Worm (Caenorhabditis elegans) whole organism, midembryonic: ENCODE measurements around the gene eng-1.

ENCODE experiments used
- T22C8.4 ChIP-seq: fragments of 200-800 bp; sonication (Bioruptor generic); IDR thresholded peaks from 2 replicates; pipeline ENCODE4 v1.3.6; 2022; ENCODE audit warnings: missing genetic modification characterization, missing compliant biosample characterization
- cog-1 ChIP-seq: sonication (generic microtip); optimal IDR thresholded peaks from 2 replicates; lab custom pipeline; 2016; ENCODE audit warnings: missing genetic modification characterization, missing compliant biosample characterization
- flt-1 ChIP-seq: fragments of 200-800 bp; sonication (Bioruptor generic); IDR thresholded peaks from 2 replicates; pipeline ENCODE4 v1.3.6; 2022; ENCODE audit warnings: missing genetic modification characterization, missing compliant biosample characterization
- klf-2 ChIP-seq: fragments of 200-800 bp; sonication (Bioruptor generic); conservative IDR thresholded peaks from 2 replicates; pipeline ENCODE4 v1.3.6; 2022; ENCODE audit warnings: missing genetic modification reagents, missing genetic modification characterization, missing compliant biosample characterization
- med-1 ChIP-seq: sonication (generic microtip); optimal IDR thresholded peaks from 2 replicates; lab custom pipeline; 2017; ENCODE audit warnings: missing genetic modification characterization, mild to moderate bottlenecking, missing compliant biosample characterization, antibody characterized with exemption, missing genetic modification reagents; ENCODE audit not compliant: insufficient read depth
- ref-1 ChIP-seq: fragments of 200-800 bp; sonication (Bioruptor generic); conservative IDR thresholded peaks from 2 replicates; pipeline ENCODE4 v1.3.6; 2022; ENCODE audit warnings: missing genetic modification reagents, missing genetic modification characterization, missing compliant biosample characterization
- tab-1 ChIP-seq: fragments of 200-800 bp; sonication (Bioruptor generic); IDR thresholded peaks from 2 replicates; pipeline ENCODE4 v1.3.6; 2022; ENCODE audit warnings: missing genetic modification characterization, missing compliant biosample characterization
- ztf-23 ChIP-seq: fragments of 200-800 bp; sonication (Bioruptor generic); IDR thresholded peaks from 2 replicates; pipeline ENCODE4 v1.3.6; 2022; ENCODE audit warnings: missing genetic modification reagents, missing genetic modification characterization, missing compliant biosample characterization
- ztf-29 ChIP-seq: fragments of 200-800 bp; sonication (Bioruptor generic); IDR thresholded peaks from 2 replicates; pipeline ENCODE4 v1.3.6; 2022; ENCODE audit warnings: missing genetic modification reagents, missing genetic modification characterization, missing compliant biosample characterization

Gene eng-1

DNA sequence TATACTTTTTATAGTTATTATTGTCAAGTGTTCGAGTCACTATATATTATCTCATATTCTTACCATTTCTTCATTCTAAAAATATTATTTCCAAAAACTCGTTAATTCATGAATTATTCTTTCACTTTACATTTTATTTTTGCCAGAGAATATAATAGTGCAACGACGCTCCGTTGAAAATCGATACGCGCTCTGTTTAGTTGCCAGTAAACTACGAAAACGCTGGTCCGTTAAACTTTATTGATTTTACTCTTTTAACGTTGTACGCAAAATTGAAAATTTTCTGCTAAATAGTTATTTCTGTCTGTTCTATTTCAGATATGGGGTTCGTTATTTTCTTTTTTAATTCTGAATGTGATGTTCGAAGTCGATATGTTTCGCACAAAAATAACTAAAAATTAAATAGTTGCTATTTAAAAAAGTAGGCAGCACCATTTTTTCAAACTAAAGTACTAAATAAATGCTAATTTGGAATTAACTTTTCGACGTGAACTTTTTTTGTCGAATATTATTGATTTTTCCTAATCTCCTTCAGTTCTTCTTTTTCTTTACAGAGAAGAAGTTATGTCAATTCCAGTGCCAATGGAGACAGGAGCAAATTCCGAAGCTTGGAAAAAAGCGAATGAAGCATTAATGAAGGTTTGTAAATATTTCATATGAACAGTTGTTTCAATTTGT is 11.1 kb upstream of the eng-1 start, which contains the start of gene hpo-10:
Gene hpo-10, plus strand, starts transcription at position 199 of the 678 bp plus-strand sequence.
- TF ChIP-seq med-1 (GFP tag; lab: Kevin White, UChicago) = no peak
- TF ChIP-seq cog-1 = no peak
- peak; percentile 56 for TF ChIP-seq T22C8.4 (GFP tag; lab: Robert Waterston, UW)

- no peak for TF ChIP-seq ztf-23 (GFP tag; lab: Robert Waterston, UW)
- TF ChIP-seq med-1 (GFP tag; lab: Kevin White, UChicago) = no peak
- no peak for TF ChIP-seq ztf-29 (GFP tag; lab: Robert Waterston, UW)
- no peak for TF ChIP-seq cog-1
- no peak for TF ChIP-seq ref-1 (GFP tag; lab: Robert Waterston, UW)
- no peak for TF ChIP-seq klf-2 (GFP tag; lab: Robert Waterston, UW)
- no peak for TF ChIP-seq flt-1 (GFP tag; lab: Robert Waterston, UW)
Observed at ce11 chrIII:5878215-5878614, 9.9 kb upstream of the eng-1 start, which contains the start of the genes mig-21 and F01F1.2. TSS of gene mig-21 (minus strand) at chrIII:5878380. TSS of gene F01F1.2 (plus strand) at chrIII:5878554.

- TF ChIP-seq tab-1 = no peak
- TF ChIP-seq cog-1 = no peak
- no peak for TF ChIP-seq klf-2 (GFP tag; lab: Robert Waterston, UW)
- no peak for TF ChIP-seq med-1 (GFP tag; lab: Kevin White, UChicago)
Observed at ce11 chrIII:5876867-5877641, 8.8 kb upstream of the eng-1 start.

DNA sequence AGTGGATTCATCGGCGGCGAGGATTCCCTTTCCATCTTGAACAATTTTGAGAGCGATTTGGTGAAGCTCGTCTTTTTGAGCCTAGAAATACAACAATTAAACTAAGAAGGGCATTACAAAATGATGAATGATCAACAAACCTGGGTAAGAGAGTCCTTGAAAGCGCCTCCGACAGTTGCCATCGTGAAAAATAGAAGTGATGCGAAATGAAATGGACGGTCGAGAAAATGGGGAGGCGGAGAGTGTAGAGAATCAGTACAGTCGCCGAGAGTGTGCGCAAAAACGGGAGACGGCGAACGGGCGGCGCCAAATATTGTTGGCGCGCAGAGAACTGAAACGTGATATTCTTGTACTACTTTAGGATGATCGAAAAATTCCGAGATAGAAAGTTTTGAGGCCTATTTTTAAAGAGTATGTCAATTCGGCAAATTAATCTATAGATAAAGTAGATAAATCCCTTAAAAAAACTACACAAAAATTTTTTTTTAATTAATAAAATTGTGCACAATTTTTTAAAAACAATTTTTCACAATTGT is 7.9 kb upstream of the eng-1 start, which contains the start of gene aldo-2:
Gene aldo-2, minus strand, starts transcription at position 486 of the 536 bp plus-strand sequence.
- no peak for TF ChIP-seq ref-1 (GFP tag; lab: Robert Waterston, UW)
- no peak for TF ChIP-seq cog-1
- TF ChIP-seq flt-1 (GFP tag; lab: Robert Waterston, UW) = no peak
- TF ChIP-seq tab-1 = no peak
- TF ChIP-seq med-1 (GFP tag; lab: Kevin White, UChicago) = no peak
- TF ChIP-seq klf-2 (GFP tag; lab: Robert Waterston, UW) = no peak
- no peak for TF ChIP-seq ztf-29 (GFP tag; lab: Robert Waterston, UW)

DNA sequence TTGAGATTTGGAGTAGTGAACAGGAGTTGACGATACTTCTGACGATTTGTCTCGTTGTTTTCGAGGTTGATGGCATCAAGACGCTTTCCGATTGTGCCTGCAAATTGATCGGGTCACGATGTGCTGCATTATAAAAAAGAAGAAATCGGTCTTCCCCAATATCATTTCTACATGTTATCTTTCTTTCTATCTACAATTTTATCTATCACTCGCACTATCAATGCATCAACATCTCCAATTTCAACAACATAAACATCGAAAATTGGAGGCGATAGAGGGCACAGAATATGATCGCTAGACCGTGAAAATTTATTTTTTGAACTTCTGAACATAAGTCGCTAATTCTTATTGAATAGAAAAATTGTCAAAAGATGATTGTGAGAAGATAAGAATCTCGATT is 7.4 kb upstream of the eng-1 start:
- no peak for TF ChIP-seq klf-2 (GFP tag; lab: Robert Waterston, UW)
- no peak for TF ChIP-seq flt-1 (GFP tag; lab: Robert Waterston, UW)
- no peak for TF ChIP-seq T22C8.4 (GFP tag; lab: Robert Waterston, UW)
- no peak for TF ChIP-seq med-1 (GFP tag; lab: Kevin White, UChicago)
- no peak for TF ChIP-seq ztf-29 (GFP tag; lab: Robert Waterston, UW)
- no peak for TF ChIP-seq ref-1 (GFP tag; lab: Robert Waterston, UW)
- TF ChIP-seq tab-1 = no peak
- no peak for TF ChIP-seq ztf-23 (GFP tag; lab: Robert Waterston, UW)
- TF ChIP-seq cog-1 = no peak

DNA sequence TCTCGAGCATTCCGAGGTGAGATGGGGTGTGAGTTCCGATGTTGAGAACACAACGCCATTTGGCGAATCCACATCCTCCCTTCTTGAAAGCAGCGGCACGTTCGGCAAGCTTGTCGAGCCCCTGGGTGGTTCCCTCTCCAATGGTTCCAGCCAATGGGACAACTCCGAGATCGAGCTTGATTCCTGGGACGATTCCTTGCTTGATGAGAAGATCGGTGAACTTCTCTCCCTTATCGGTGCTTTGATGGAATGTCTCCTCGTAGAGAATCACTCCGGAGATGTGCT is 7.1 kb upstream of the eng-1 start:
- no peak for TF ChIP-seq flt-1 (GFP tag; lab: Robert Waterston, UW)
- no peak for TF ChIP-seq ztf-29 (GFP tag; lab: Robert Waterston, UW)
- TF ChIP-seq T22C8.4 (GFP tag; lab: Robert Waterston, UW) = no peak
- TF ChIP-seq klf-2 (GFP tag; lab: Robert Waterston, UW) = no peak
- no peak for TF ChIP-seq ref-1 (GFP tag; lab: Robert Waterston, UW)
- no peak for TF ChIP-seq cog-1
- TF ChIP-seq ztf-23 (GFP tag; lab: Robert Waterston, UW) = no peak
- no peak for TF ChIP-seq med-1 (GFP tag; lab: Kevin White, UChicago)
- no peak for TF ChIP-seq tab-1

- no peak for TF ChIP-seq med-1 (GFP tag; lab: Kevin White, UChicago)
- TF ChIP-seq T22C8.4 (GFP tag; lab: Robert Waterston, UW) = no peak
Observed at ce11 chrIII:5874664-5875417, 6.5 kb upstream of the eng-1 start.

ce11 chrIII:5874263-5874662 is 6.0 kb upstream of the eng-1 start:
- TF ChIP-seq med-1 (GFP tag; lab: Kevin White, UChicago) (no peak), tab-1 (no peak), ztf-23 (GFP tag; lab: Robert Waterston, UW) (no peak)

DNA sequence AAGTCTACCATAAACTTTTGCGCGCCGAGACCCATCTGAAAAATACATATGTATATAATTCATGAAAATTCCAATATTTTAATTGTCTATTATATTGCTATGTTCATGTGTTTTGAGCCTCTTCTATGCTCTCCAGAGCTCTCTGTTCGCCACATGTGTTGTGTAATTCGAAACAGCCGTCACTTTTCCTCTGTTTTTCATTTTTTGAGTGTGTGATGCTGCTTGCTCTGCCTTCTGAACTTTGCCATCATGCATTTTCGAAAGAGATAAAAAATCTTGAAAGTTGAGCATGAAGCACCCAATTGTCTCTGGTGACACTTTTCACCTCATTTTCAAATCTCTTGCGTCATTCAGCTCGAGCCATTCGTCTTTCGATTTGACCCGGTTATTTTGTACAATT is 4.0 kb upstream of the eng-1 start:
- TF ChIP-seq ztf-29 (GFP tag; lab: Robert Waterston, UW) = no peak
- no peak for TF ChIP-seq flt-1 (GFP tag; lab: Robert Waterston, UW)
- no peak for TF ChIP-seq tab-1
- no peak for TF ChIP-seq ref-1 (GFP tag; lab: Robert Waterston, UW)
- no peak for TF ChIP-seq ztf-23 (GFP tag; lab: Robert Waterston, UW)
- no peak for TF ChIP-seq T22C8.4 (GFP tag; lab: Robert Waterston, UW)
